Worm (Caenorhabditis elegans): Measurements from ENCODE around the gene lbp-2.
A peak's percentile ranks its signal among the peaks of the same experiment; 100 is the strongest.

lbp-2 gene

ce11 chrX:3297812-3298211 lies 37.4 kb downstream of the lbp-2 start:
- TF ChIP-seq nhr-43 (tag; optimal IDR thresholded peaks at IDR 0.05; ENCODE audit: poor library complexity, severe bottlenecking) (no peak), elt-2 (tag; optimal IDR thresholded peaks at IDR 0.05) (peak; percentile 88), pqm-1 (tag; optimal IDR thresholded peaks at IDR 0.05) (peak; percentile 87), nhr-28 (tag; optimal IDR thresholded peaks at IDR 0.05) (no peak), nhr-11 (tag; optimal IDR thresholded peaks at IDR 0.05) (no peak), lin-15B (tag; optimal IDR thresholded peaks at IDR 0.05) (no peak), hmg-11 (tag; optimal IDR thresholded peaks at IDR 0.05) (no peak), fkh-2 (tag; optimal IDR thresholded peaks at IDR 0.05) (no peak), tbx-2 (tag; optimal IDR thresholded peaks at IDR 0.05) (no peak), eor-1 (tag; optimal IDR thresholded peaks at IDR 0.05) (no peak), elt-1 (tag; optimal IDR thresholded peaks at IDR 0.05) (no peak), egl-27 (tag; optimal IDR thresholded peaks at IDR 0.05) (no peak), nhr-12 (tag; optimal IDR thresholded peaks at IDR 0.05) (no peak)

- TF ChIP-seq ama-1 (optimal IDR thresholded peaks at IDR 0.05): no peak
Measured at ce11 chrX:3298582-3298981, 38.2 kb downstream of the lbp-2 start, which contains the start of gene K09C4.1. Gene K09C4.1 (plus strand): TSS chrX:3298882.

ce11 chrX:3300582-3300981 lies 40.2 kb downstream of the lbp-2 start:
- TF ChIP-seq egl-5 (tag; optimal IDR thresholded peaks at IDR 0.05) (no peak), nhr-25 (tag; optimal IDR thresholded peaks at IDR 0.05) (no peak), R02D3.7 (tag; optimal IDR thresholded peaks at IDR 0.05) (no peak), unc-39 (tag; optimal IDR thresholded peaks at IDR 0.05) (no peak), ceh-16 (tag; optimal IDR thresholded peaks at IDR 0.05) (no peak), elt-3 (tag; optimal IDR thresholded peaks at IDR 0.05) (no peak), nhr-67 (tag; optimal IDR thresholded peaks at IDR 0.05) (no peak), pha-4 (tag; optimal IDR thresholded peaks at IDR 0.05) (no peak)

- TF ChIP-seq nhr-11 (tag; optimal IDR thresholded peaks at IDR 0.05) (no peak), mml-1 (tag; optimal IDR thresholded peaks at IDR 0.05) (no peak), nhr-43 (tag; optimal IDR thresholded peaks at IDR 0.05; ENCODE audit: poor library complexity, severe bottlenecking) (no peak), lin-15B (tag; optimal IDR thresholded peaks at IDR 0.05) (no peak), R02D3.7 (tag; optimal IDR thresholded peaks at IDR 0.05) (no peak), ztf-4 (tag; optimal IDR thresholded peaks at IDR 0.05) (no peak), zag-1 (tag; optimal IDR thresholded peaks at IDR 0.05) (no peak), unc-62 (GFP tag; optimal IDR thresholded peaks at IDR 0.05) (no peak), nhr-28 (tag; optimal IDR thresholded peaks at IDR 0.05) (no peak), aly-2 (tag; optimal IDR thresholded peaks at IDR 0.05) (no peak), hmg-11 (tag; optimal IDR thresholded peaks at IDR 0.05) (no peak), nhr-67 (tag; optimal IDR thresholded peaks at IDR 0.05) (no peak), ama-1 (optimal IDR thresholded peaks at IDR 0.05) (no peak), nhr-77 (tag; optimal IDR thresholded peaks at IDR 0.05) (no peak), ZK546.5 (tag; optimal IDR thresholded peaks at IDR 0.05) (no peak), skn-1 (tag; optimal IDR thresholded peaks at IDR 0.05) (no peak), unc-39 (tag; optimal IDR thresholded peaks at IDR 0.05) (no peak)
Measured at ce11 chrX:3301770-3302169, 41.4 kb downstream of the lbp-2 start, which contains the start of gene F11D5.5. Gene F11D5.5 (plus strand): TSS chrX:3302070.

- TF ChIP-seq elt-2 (tag; optimal IDR thresholded peaks at IDR 0.05) (no peak), ceh-82 (tag; optimal IDR thresholded peaks at IDR 0.05) (no peak), sea-2 (GFP tag; optimal IDR thresholded peaks at IDR 0.05) (no peak), pqm-1 (tag; optimal IDR thresholded peaks at IDR 0.05) (no peak), nhr-77 (tag; optimal IDR thresholded peaks at IDR 0.05) (no peak), egl-5 (tag; optimal IDR thresholded peaks at IDR 0.05) (no peak), mml-1 (tag; optimal IDR thresholded peaks at IDR 0.05) (no peak), nhr-12 (tag; optimal IDR thresholded peaks at IDR 0.05) (no peak), elt-1 (tag; optimal IDR thresholded peaks at IDR 0.05) (no peak), nhr-25 (tag; optimal IDR thresholded peaks at IDR 0.05) (no peak), elt-3 (tag; optimal IDR thresholded peaks at IDR 0.05) (no peak), unc-62 (GFP tag; optimal IDR thresholded peaks at IDR 0.05) (no peak)
Measured at ce11 chrX:3304068-3304467, 43.7 kb downstream of the lbp-2 start, which contains the start of gene F11D5.7. Gene F11D5.7 (plus strand): TSS chrX:3304368.
